Worm (Caenorhabditis elegans) whole organism, L1 larva: Measurements from ENCODE around the gene C25D7.16.

Experiments
- C04F5.9 ChIP-seq: sonication (generic microtip); optimal IDR thresholded peaks from 2 replicates; lab custom pipeline; 2016; ENCODE audit warnings: missing genetic modification characterization, missing compliant biosample characterization
- C16A3.4 ChIP-seq: fragments of 150-350 bp; optimal IDR thresholded peaks from 2 replicates; lab custom pipeline; 2014; ENCODE audit warnings: missing biosample characterization, missing genetic modification characterization
- alr-1 ChIP-seq: fragments of 200-800 bp; sonication (Bioruptor generic); optimal IDR thresholded peaks from 2 replicates; lab custom pipeline; 2018; ENCODE audit warnings: borderline replicate concordance, mild to moderate bottlenecking, missing genetic modification characterization, missing compliant biosample characterization
- aly-2 ChIP-seq: fragments of 150-350 bp; optimal IDR thresholded peaks from 2 replicates; lab custom pipeline; 2014; ENCODE audit warnings: missing biosample characterization, missing genetic modification characterization
- ceh-63 ChIP-seq: fragments of 200-800 bp; sonication (Bioruptor generic); optimal IDR thresholded peaks from 2 replicates; lab custom pipeline; 2018; ENCODE audit warnings: mild to moderate bottlenecking, missing genetic modification characterization, missing compliant biosample characterization
- ceh-82 ChIP-seq, 3 experiments: fragments of 150-350 bp in 1 of 3; sonication (generic microtip) in 2 of 3; optimal IDR thresholded peaks; 2 replicates each; lab custom pipeline; 2014 to 2017; ENCODE audit warnings: missing biosample characterization in 3 of 3, missing genetic modification characterization in 3 of 3
- ceh-88 ChIP-seq: fragments of 200-800 bp; sonication (Bioruptor generic); IDR thresholded peaks from 2 replicates; pipeline ENCODE4 v1.3.6; 2022; ENCODE audit warnings: missing genetic modification characterization, missing compliant biosample characterization
- ceh-90 ChIP-seq: sonication (generic microtip); optimal IDR thresholded peaks from 2 replicates; lab custom pipeline; 2016; ENCODE audit warnings: missing genetic modification characterization, missing compliant biosample characterization
- efl-1 ChIP-seq, 4 experiments: fragments of 150-350 bp; optimal IDR thresholded peaks in 3 of 4; peaks in 1 of 4; 1 replicate in 1 of 4; 2 replicates in 3 of 4; lab custom pipeline; 2014; ENCODE audit warnings: missing biosample characterization in 2 of 4, missing genetic modification characterization in 2 of 4, missing genetic modification reagents in 2 of 4
- efl-3 ChIP-seq: fragments of 200-800 bp; sonication (Bioruptor generic); optimal IDR thresholded peaks from 2 replicates; lab custom pipeline; 2018; ENCODE audit warnings: mild to moderate bottlenecking, missing genetic modification characterization, missing compliant biosample characterization
- egl-27 ChIP-seq, 2 experiments: fragments of 150-350 bp in 1 of 2; sonication (generic microtip); optimal IDR thresholded peaks; 3 replicates each; lab custom pipeline; 2017 to 2018; ENCODE audit warnings: missing biosample characterization in 2 of 2, missing genetic modification characterization in 2 of 2, missing genetic modification reagents in 2 of 2
- elt-3 ChIP-seq, 6 experiments: fragments of 150-350 bp in 1 of 6; sonication (generic microtip); optimal IDR thresholded peaks; 2 replicates each; lab custom pipeline; 2017 to 2018; ENCODE audit warnings: missing biosample characterization in 6 of 6, missing genetic modification characterization in 6 of 6, inconsistent platforms in 1 of 6
- ets-5 ChIP-seq: fragments of 200-800 bp; sonication (Bioruptor generic); IDR thresholded peaks from 2 replicates; pipeline ENCODE4 v1.3.6; 2022; ENCODE audit warnings: missing genetic modification characterization, missing compliant biosample characterization
- fkh-4 ChIP-seq: sonication (generic microtip); optimal IDR thresholded peaks from 2 replicates; lab custom pipeline; 2016; ENCODE audit warnings: missing compliant biosample characterization, missing genetic modification characterization, borderline replicate concordance
- fkh-8 ChIP-seq: sonication (generic microtip); optimal IDR thresholded peaks from 2 replicates; lab custom pipeline; 2016; ENCODE audit warnings: mild to moderate bottlenecking, missing genetic modification characterization, missing compliant biosample characterization
- grh-1 ChIP-seq: fragments of 200-800 bp; sonication (Bioruptor generic); IDR thresholded peaks from 2 replicates; pipeline ENCODE4 v1.3.6; 2022; ENCODE audit warnings: missing genetic modification reagents, missing genetic modification characterization, missing compliant biosample characterization
- hlh-17 ChIP-seq: fragments of 200-800 bp; sonication (Bioruptor generic); optimal IDR thresholded peaks from 2 replicates; lab custom pipeline; 2018; ENCODE audit warnings: missing genetic modification characterization, mild to moderate bottlenecking, missing compliant biosample characterization, moderate library complexity, borderline replicate concordance
- hlh-4 ChIP-seq: sonication (generic microtip); optimal IDR thresholded peaks from 2 replicates; lab custom pipeline; 2016; ENCODE audit warnings: mild to moderate bottlenecking, missing genetic modification characterization, missing compliant biosample characterization
- isw-1 ChIP-seq: fragments of 200-800 bp; sonication (Bioruptor generic); IDR thresholded peaks from 2 replicates; pipeline ENCODE4 v1.3.6; 2022; ENCODE audit warnings: missing genetic modification characterization, missing compliant biosample characterization
- jun-1 ChIP-seq: fragments of 150-350 bp; optimal IDR thresholded peaks from 2 replicates; lab custom pipeline; 2014; ENCODE audit warnings: missing biosample characterization, missing genetic modification reagents, missing genetic modification characterization
- lin-14 ChIP-seq: fragments of 200-800 bp; sonication (Bioruptor generic); optimal IDR thresholded peaks from 2 replicates; lab custom pipeline; 2018; ENCODE audit warnings: mild to moderate bottlenecking, missing genetic modification characterization, moderate library complexity, missing compliant biosample characterization
- lin-15B ChIP-seq: fragments of 150-350 bp; sonication (generic microtip); optimal IDR thresholded peaks from 3 replicates; lab custom pipeline; 2014; ENCODE audit warnings: missing biosample characterization, missing genetic modification characterization
- lin-35 ChIP-seq, 2 experiments: fragments of 150-350 bp; optimal IDR thresholded peaks; 2 replicates each; lab custom pipeline; 2014; ENCODE audit warnings: missing biosample characterization in 2 of 2, missing genetic modification characterization in 2 of 2, missing genetic modification reagents in 2 of 2
- lin-39 ChIP-seq: fragments of 150-350 bp; optimal IDR thresholded peaks from 2 replicates; lab custom pipeline; 2014; ENCODE audit warnings: missing biosample characterization, missing genetic modification reagents, missing genetic modification characterization
- lir-3 ChIP-seq: sonication (generic microtip); optimal IDR thresholded peaks from 2 replicates; lab custom pipeline; 2016; ENCODE audit warnings: mild to moderate bottlenecking, missing genetic modification characterization, moderate library complexity, missing compliant biosample characterization; ENCODE audit not compliant: poor library complexity
- lsy-2 ChIP-seq, 2 experiments: fragments of 150-350 bp; optimal IDR thresholded peaks; 2 replicates each; lab custom pipeline; 2014; ENCODE audit warnings: missing biosample characterization in 2 of 2, missing genetic modification characterization in 2 of 2
- mab-9 ChIP-seq: fragments of 200-800 bp; sonication (Bioruptor generic); IDR thresholded peaks from 2 replicates; pipeline ENCODE4 v1.3.6; 2022; ENCODE audit warnings: missing genetic modification reagents, missing genetic modification characterization, missing compliant biosample characterization
- mdl-1 ChIP-seq, 2 experiments: fragments of 150-350 bp; optimal IDR thresholded peaks; 2 replicates each; lab custom pipeline; 2014 to 2017; ENCODE audit warnings: missing biosample characterization in 2 of 2, missing genetic modification characterization in 2 of 2, inconsistent platforms in 1 of 2
- mep-1 ChIP-seq: fragments of 150-350 bp; optimal IDR thresholded peaks from 2 replicates; lab custom pipeline; 2014; ENCODE audit warnings: missing biosample characterization, missing genetic modification characterization
- nhr-11 ChIP-seq: fragments of 150-350 bp; optimal IDR thresholded peaks from 2 replicates; lab custom pipeline; 2014; ENCODE audit warnings: missing biosample characterization, missing genetic modification characterization
- nhr-12 ChIP-seq: sonication (generic microtip); optimal IDR thresholded peaks from 2 replicates; lab custom pipeline; 2017; ENCODE audit warnings: missing biosample characterization, missing genetic modification characterization
- nhr-20 ChIP-seq: sonication (generic microtip); optimal IDR thresholded peaks from 2 replicates; lab custom pipeline; 2016; ENCODE audit warnings: mild to moderate bottlenecking, missing genetic modification characterization, missing compliant biosample characterization
- nhr-237 ChIP-seq: fragments of 150-350 bp; optimal IDR thresholded peaks from 2 replicates; lab custom pipeline; 2014; ENCODE audit warnings: missing biosample characterization, missing genetic modification characterization
- nhr-47 ChIP-seq: sonication (generic microtip); optimal IDR thresholded peaks from 2 replicates; lab custom pipeline; 2016; ENCODE audit warnings: mild to moderate bottlenecking, missing genetic modification characterization, moderate library complexity, missing compliant biosample characterization
- nhr-71 ChIP-seq: sonication (generic microtip); optimal IDR thresholded peaks from 2 replicates; lab custom pipeline; 2016; ENCODE audit warnings: mild to moderate bottlenecking, missing genetic modification characterization, moderate library complexity, missing compliant biosample characterization
- nhr-77 ChIP-seq: fragments of 150-350 bp; optimal IDR thresholded peaks from 2 replicates; lab custom pipeline; 2014; ENCODE audit warnings: missing biosample characterization, missing genetic modification characterization
- nhr-84 ChIP-seq: sonication (generic microtip); optimal IDR thresholded peaks from 2 replicates; lab custom pipeline; 2017; ENCODE audit warnings: missing biosample characterization, missing genetic modification characterization
- nhr-85 ChIP-seq: sonication (generic microtip); peaks from one replicate; lab custom pipeline; 2016; ENCODE audit warnings: missing genetic modification characterization, inconsistent platforms, missing compliant biosample characterization
- pag-3 ChIP-seq: sonication (generic microtip); optimal IDR thresholded peaks from 2 replicates; lab custom pipeline; 2017; ENCODE audit warnings: missing genetic modification characterization, mild to moderate bottlenecking, missing compliant biosample characterization, antibody characterized with exemption, borderline replicate concordance; ENCODE audit not compliant: insufficient read depth
- pax-3 ChIP-seq: fragments of 200-800 bp; sonication (Bioruptor generic); optimal IDR thresholded peaks from 2 replicates; lab custom pipeline; 2018; ENCODE audit warnings: mild to moderate bottlenecking, missing genetic modification characterization, moderate library complexity, missing compliant biosample characterization
- pqm-1 ChIP-seq: sonication (generic microtip); optimal IDR thresholded peaks from 3 replicates; lab custom pipeline; 2017; ENCODE audit warnings: missing biosample characterization, missing genetic modification characterization
- rnt-1 ChIP-seq: sonication (generic microtip); optimal IDR thresholded peaks from 2 replicates; lab custom pipeline; 2016; ENCODE audit warnings: mild to moderate bottlenecking, missing genetic modification characterization, moderate library complexity, missing compliant biosample characterization
- snpc-4 ChIP-seq: fragments of 150-350 bp; optimal IDR thresholded peaks from 2 replicates; lab custom pipeline; 2014; ENCODE audit warnings: missing biosample characterization, missing genetic modification characterization
- sox-4 ChIP-seq: sonication (generic microtip); optimal IDR thresholded peaks from 2 replicates; lab custom pipeline; 2016; ENCODE audit warnings: missing genetic modification characterization, missing compliant biosample characterization
- sptf-1 ChIP-seq: fragments of 150-350 bp; optimal IDR thresholded peaks from 2 replicates; lab custom pipeline; 2014; ENCODE audit warnings: missing biosample characterization, missing genetic modification characterization
- tbx-2 ChIP-seq: sonication (generic microtip); optimal IDR thresholded peaks from 2 replicates; lab custom pipeline; 2016; ENCODE audit warnings: missing genetic modification characterization, missing compliant biosample characterization
- unc-130 ChIP-seq: fragments of 150-350 bp; optimal IDR thresholded peaks from 2 replicates; lab custom pipeline; 2017; ENCODE audit warnings: missing biosample characterization, missing genetic modification characterization, inconsistent platforms
- unc-30 ChIP-seq: sonication (generic microtip); optimal IDR thresholded peaks from 2 replicates; lab custom pipeline; 2017; ENCODE audit warnings: missing biosample characterization, missing genetic modification characterization
- zip-4 ChIP-seq: fragments of 200-800 bp; sonication (Bioruptor generic); optimal IDR thresholded peaks from 2 replicates; lab custom pipeline; 2018; ENCODE audit warnings: mild to moderate bottlenecking, missing genetic modification characterization, moderate library complexity, missing compliant biosample characterization
- ztf-11 ChIP-seq, 2 experiments: sonication (generic microtip); optimal IDR thresholded peaks; 2 replicates each; lab custom pipeline; 2016 to 2017; ENCODE audit warnings: missing genetic modification characterization in 2 of 2, missing biosample characterization in 1 of 2, missing compliant biosample characterization in 1 of 2
- ztf-4 ChIP-seq: fragments of 150-350 bp; optimal IDR thresholded peaks from 2 replicates; lab custom pipeline; 2014; ENCODE audit warnings: missing biosample characterization, missing genetic modification characterization

The C25D7.16 gene

DNA sequence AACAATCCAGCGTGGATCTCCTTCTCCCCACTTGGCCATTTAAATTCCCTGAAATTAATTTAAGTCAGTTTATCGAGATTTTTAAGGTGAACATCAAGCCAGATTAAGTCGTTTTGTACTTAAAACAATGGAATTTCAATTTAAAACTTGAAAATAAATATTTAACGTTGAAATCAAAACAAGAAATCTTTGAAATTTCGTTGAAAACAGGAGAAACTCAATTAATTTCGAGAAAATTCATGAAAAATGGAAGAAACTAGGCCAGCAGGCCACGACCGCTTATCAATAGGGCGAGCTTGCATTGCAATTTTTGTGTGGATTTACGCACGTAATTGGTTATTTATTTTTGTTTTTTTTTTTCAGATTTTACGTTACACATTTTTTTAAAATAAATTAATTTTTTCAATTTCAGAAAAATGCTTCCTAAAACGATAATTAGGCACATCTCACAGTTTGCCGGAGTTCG is 29.4 kb downstream of the C25D7.16 start, which contains the start of the genes ahsa-1 and C01G10.7:
ahsa-1 (minus strand) TSS at position 51 of the 466 bp plus-strand sequence.
C01G10.7 (plus strand) TSS at position 413 of the 466 bp plus-strand sequence.
- peak; percentile 94 for TF ChIP-seq fkh-4 (tag; lab: Kevin White, UChicago)
- TF ChIP-seq aly-2 (tag; lab: Kevin White, UChicago) = peak; percentile 38
- TF ChIP-seq unc-130 = peak; percentile 63
- no peak for TF ChIP-seq pag-3 (tag; lab: Kevin White, UChicago)
- no peak for TF ChIP-seq pqm-1 (tag; lab: Kevin White, UChicago)
- TF ChIP-seq mab-9 (GFP tag; lab: Robert Waterston, UW) = peak; percentile 73
- TF ChIP-seq lin-14 (GFP tag; lab: Kevin White, UChicago) = peak; percentile 95
- no peak for TF ChIP-seq hlh-17
- TF ChIP-seq lin-35 (GFP tag; optimal IDR thresholded peaks at IDR 0.05; lab: Kevin White, UChicago) = peak; percentile 85 to 86
- peak; percentile 92 for TF ChIP-seq fkh-8 (tag; lab: Kevin White, UChicago)
- TF ChIP-seq tbx-2 (tag; lab: Kevin White, UChicago) = peak; percentile 94
- peak; percentile 92 for TF ChIP-seq nhr-20 (tag; lab: Kevin White, UChicago)
- peak; percentile 92 for TF ChIP-seq ceh-90
- TF ChIP-seq lin-15B (tag; lab: Kevin White, UChicago) = peak; percentile 99
- no peak for TF ChIP-seq unc-30 (tag; lab: Kevin White, UChicago)
- TF ChIP-seq nhr-237 (tag; lab: Kevin White, UChicago) = peak; percentile 77
- no peak for TF ChIP-seq nhr-11 (tag; lab: Kevin White, UChicago)
- peak; percentile 97 for TF ChIP-seq nhr-85 (tag; lab: Kevin White, UChicago)
- TF ChIP-seq elt-3 (tag; optimal IDR thresholded peaks at IDR 0.05; lab: Kevin White, UChicago) = peak in 4 of 6 experiments; percentile 67 to 90 (median 83)
- no peak for TF ChIP-seq efl-3 (GFP tag; lab: Kevin White, UChicago)
- TF ChIP-seq snpc-4 (tag; lab: Kevin White, UChicago) = peak; percentile 87
- peak; percentile 99 for TF ChIP-seq pax-3 (tag; lab: Kevin White, UChicago)
- no peak for TF ChIP-seq ceh-63
- peak in 1 of 2 experiments; percentile 94 for TF ChIP-seq ztf-11 (tag; optimal IDR thresholded peaks at IDR 0.05; lab: Kevin White, UChicago)
- TF ChIP-seq hlh-4 (tag; lab: Kevin White, UChicago) = peak; percentile 34
- TF ChIP-seq sptf-1 (tag; lab: Kevin White, UChicago) = no peak
- TF ChIP-seq grh-1 (GFP tag; lab: Robert Waterston, UW) = peak; percentile 74
- TF ChIP-seq nhr-47 = peak; percentile 94
- TF ChIP-seq mep-1 (tag; lab: Kevin White, UChicago) = peak; percentile 96
- no peak for TF ChIP-seq egl-27 (tag; optimal IDR thresholded peaks at IDR 0.05; lab: Kevin White, UChicago)
- TF ChIP-seq jun-1 (tag; lab: Kevin White, UChicago) = peak; percentile 61
- peak; percentile 88 for TF ChIP-seq C04F5.9 (tag; lab: Kevin White, UChicago)
- no peak for TF ChIP-seq ets-5 (GFP tag; lab: Robert Waterston, UW)
- TF ChIP-seq sox-4 = peak; percentile 91
- TF ChIP-seq ceh-88 (GFP tag; lab: Robert Waterston, UW) = peak; percentile 53; the same call in 1 of the 2 replicates
- TF ChIP-seq efl-1 (optimal IDR thresholded peaks at IDR 0.05; lab: Kevin White, UChicago) = peak; percentile 84 to 85
- TF ChIP-seq efl-1 (GFP tag; optimal IDR thresholded peaks at IDR 0.05 in 1 of 2; lab: Kevin White, UChicago) = peak; percentile 83 to 97
- peak; percentile 89 to 93 for TF ChIP-seq lsy-2 (tag; optimal IDR thresholded peaks at IDR 0.05; lab: Kevin White, UChicago)
- peak; percentile 75 for TF ChIP-seq lin-39 (tag; lab: Kevin White, UChicago)
- peak; percentile 34 for TF ChIP-seq ztf-4 (tag; lab: Kevin White, UChicago)
- TF ChIP-seq nhr-77 = peak; percentile 80
- TF ChIP-seq rnt-1 = peak; percentile 99
- peak; percentile 97 for TF ChIP-seq lir-3 (tag; lab: Kevin White, UChicago)
- TF ChIP-seq zip-4 = peak; percentile 33
- TF ChIP-seq nhr-12 (tag; lab: Kevin White, UChicago) = no peak
- TF ChIP-seq mdl-1 (tag; optimal IDR thresholded peaks at IDR 0.05; lab: Kevin White, UChicago) = peak in 1 of 2 experiments; percentile 66
- peak; percentile 93 for TF ChIP-seq C16A3.4 (tag; lab: Kevin White, UChicago)
- TF ChIP-seq isw-1 (GFP tag; lab: Robert Waterston, UW) = peak; percentile 87
- TF ChIP-seq nhr-84 (tag; lab: Kevin White, UChicago) = no peak
- peak; percentile 83 to 91 (median 87) for TF ChIP-seq ceh-82 (tag; optimal IDR thresholded peaks at IDR 0.05; lab: Kevin White, UChicago)
- TF ChIP-seq nhr-71 (tag; lab: Kevin White, UChicago) = peak; percentile 96
- no peak for TF ChIP-seq alr-1 (tag; lab: Kevin White, UChicago)
